Worm (Caenorhabditis elegans) whole organism, L3 larva: ENCODE data around the gene Y41E3.18.
A peak's percentile ranks its signal among the peaks of the same experiment; 100 is the strongest.

Experiments
- R02D3.7 ChIP-seq: fragments of 150-350 bp; optimal IDR thresholded peaks from 2 replicates; lab custom pipeline; 2014; ENCODE audit warnings: missing biosample characterization, missing genetic modification characterization
- ZK546.5 ChIP-seq: sonication (generic microtip); optimal IDR thresholded peaks from 2 replicates; lab custom pipeline; 2017; ENCODE audit warnings: missing biosample characterization, missing genetic modification characterization
- aly-2 ChIP-seq: fragments of 150-350 bp; optimal IDR thresholded peaks from 2 replicates; lab custom pipeline; 2014; ENCODE audit warnings: missing biosample characterization, missing genetic modification characterization
- ama-1 ChIP-seq: fragments of 150-350 bp; optimal IDR thresholded peaks from 2 replicates; lab custom pipeline; 2018
- ceh-16 ChIP-seq: sonication (generic microtip); optimal IDR thresholded peaks from 2 replicates; lab custom pipeline; 2017; ENCODE audit warnings: missing biosample characterization, missing genetic modification characterization
- ceh-28 ChIP-seq: fragments of 150-350 bp; optimal IDR thresholded peaks from 2 replicates; lab custom pipeline; 2014; ENCODE audit warnings: missing biosample characterization, missing genetic modification reagents, missing genetic modification characterization
- ceh-82 ChIP-seq: fragments of 150-350 bp; optimal IDR thresholded peaks from 2 replicates; lab custom pipeline; 2014; ENCODE audit warnings: missing biosample characterization, missing genetic modification characterization
- ceh-9 ChIP-seq: sonication (generic microtip); optimal IDR thresholded peaks from 2 replicates; lab custom pipeline; 2018; ENCODE audit warnings: missing biosample characterization, missing genetic modification characterization
- daf-12 ChIP-seq: fragments of 150-350 bp; optimal IDR thresholded peaks from 2 replicates; lab custom pipeline; 2014; ENCODE audit warnings: missing biosample characterization, missing genetic modification reagents, missing genetic modification characterization
- egl-27 ChIP-seq: sonication (generic microtip); optimal IDR thresholded peaks from 4 replicates; lab custom pipeline; 2017; ENCODE audit warnings: missing biosample characterization, missing genetic modification reagents, missing genetic modification characterization
- egl-5 ChIP-seq: fragments of 150-350 bp; optimal IDR thresholded peaks from 2 replicates; lab custom pipeline; 2017; ENCODE audit warnings: missing biosample characterization, missing genetic modification reagents, missing genetic modification characterization, inconsistent platforms
- elt-1 ChIP-seq: fragments of 150-350 bp; optimal IDR thresholded peaks from 2 replicates; lab custom pipeline; 2014; ENCODE audit warnings: missing biosample characterization, missing genetic modification characterization
- elt-2 ChIP-seq: sonication (generic microtip); optimal IDR thresholded peaks from 2 replicates; lab custom pipeline; 2016; ENCODE audit warnings: missing genetic modification reagents, mild to moderate bottlenecking, missing genetic modification characterization, missing compliant biosample characterization
- elt-3 ChIP-seq, 3 experiments: fragments of 150-350 bp in 1 of 3; sonication (generic microtip) in 2 of 3; optimal IDR thresholded peaks; 2 replicates in 2 of 3; 4 replicates in 1 of 3; lab custom pipeline; 2014 to 2017; ENCODE audit warnings: missing biosample characterization in 3 of 3, missing genetic modification characterization in 3 of 3
- eor-1 ChIP-seq, 2 experiments: fragments of 150-350 bp; optimal IDR thresholded peaks; 2 replicates each; lab custom pipeline; 2014 to 2018; ENCODE audit warnings: missing biosample characterization in 2 of 2, missing genetic modification characterization in 2 of 2
- fkh-10 ChIP-seq: sonication (generic microtip); optimal IDR thresholded peaks from 2 replicates; lab custom pipeline; 2017; ENCODE audit warnings: missing biosample characterization, missing genetic modification reagents, missing genetic modification characterization
- fkh-2 ChIP-seq: fragments of 150-350 bp; optimal IDR thresholded peaks from 2 replicates; lab custom pipeline; 2014; ENCODE audit warnings: missing biosample characterization, missing genetic modification reagents, missing genetic modification characterization
- fos-1 ChIP-seq: fragments of 150-350 bp; optimal IDR thresholded peaks from 2 replicates; lab custom pipeline; 2014; ENCODE audit warnings: missing biosample characterization, missing genetic modification characterization
- hmg-11 ChIP-seq: sonication (generic microtip); optimal IDR thresholded peaks from 2 replicates; lab custom pipeline; 2016; ENCODE audit warnings: missing genetic modification characterization, missing compliant biosample characterization
- jun-1 ChIP-seq: fragments of 150-350 bp; optimal IDR thresholded peaks from 2 replicates; lab custom pipeline; 2014; ENCODE audit warnings: missing biosample characterization, missing genetic modification reagents, missing genetic modification characterization
- lin-15B ChIP-seq: fragments of 150-350 bp; optimal IDR thresholded peaks from 2 replicates; lab custom pipeline; 2014; ENCODE audit warnings: missing biosample characterization, missing genetic modification characterization
- lin-39 ChIP-seq: fragments of 150-350 bp; optimal IDR thresholded peaks from 2 replicates; lab custom pipeline; 2018; ENCODE audit warnings: missing biosample characterization, missing genetic modification reagents, missing genetic modification characterization
- lsy-12 ChIP-seq: sonication (generic microtip); optimal IDR thresholded peaks from 2 replicates; lab custom pipeline; 2016; ENCODE audit warnings: mild to moderate bottlenecking, missing genetic modification characterization, missing compliant biosample characterization
- mdl-1 ChIP-seq: fragments of 150-350 bp; optimal IDR thresholded peaks from 2 replicates; lab custom pipeline; 2014; ENCODE audit warnings: missing biosample characterization, missing genetic modification characterization
- mml-1 ChIP-seq: fragments of 150-350 bp; sonication (generic microtip); optimal IDR thresholded peaks from 3 replicates; lab custom pipeline; 2014; ENCODE audit warnings: missing biosample characterization, missing genetic modification characterization
- nfya-1 ChIP-seq: sonication (generic microtip); optimal IDR thresholded peaks from 2 replicates; lab custom pipeline; 2017; ENCODE audit warnings: missing genetic modification characterization, mild to moderate bottlenecking, missing compliant biosample characterization, antibody characterized with exemption, moderate library complexity; ENCODE audit not compliant: insufficient read depth
- nhr-11 ChIP-seq: fragments of 150-350 bp; optimal IDR thresholded peaks from 2 replicates; lab custom pipeline; 2014; ENCODE audit warnings: missing biosample characterization, missing genetic modification characterization
- nhr-12 ChIP-seq: fragments of 150-350 bp; optimal IDR thresholded peaks from 2 replicates; lab custom pipeline; 2014; ENCODE audit warnings: missing biosample characterization, missing genetic modification characterization
- nhr-23 ChIP-seq: fragments of 150-350 bp; optimal IDR thresholded peaks from 2 replicates; lab custom pipeline; 2014; ENCODE audit warnings: missing biosample characterization, missing genetic modification reagents, missing genetic modification characterization
- nhr-237 ChIP-seq: fragments of 150-350 bp; optimal IDR thresholded peaks from 2 replicates; lab custom pipeline; 2014; ENCODE audit warnings: missing biosample characterization, missing genetic modification characterization
- nhr-25 ChIP-seq: sonication (generic microtip); optimal IDR thresholded peaks from 2 replicates; lab custom pipeline; 2017; ENCODE audit warnings: missing biosample characterization, missing genetic modification characterization
- nhr-28 ChIP-seq: fragments of 150-350 bp; optimal IDR thresholded peaks from 2 replicates; lab custom pipeline; 2014; ENCODE audit warnings: missing biosample characterization, missing genetic modification characterization
- nhr-43 ChIP-seq: sonication (generic microtip); optimal IDR thresholded peaks from 2 replicates; lab custom pipeline; 2016; ENCODE audit warnings: mild to moderate bottlenecking, missing genetic modification characterization, missing compliant biosample characterization; ENCODE audit not compliant: poor library complexity, severe bottlenecking
- nhr-67 ChIP-seq: fragments of 150-350 bp; optimal IDR thresholded peaks from 2 replicates; lab custom pipeline; 2014; ENCODE audit warnings: missing biosample characterization, missing genetic modification characterization
- nhr-76 ChIP-seq: fragments of 150-350 bp; sonication (generic microtip); optimal IDR thresholded peaks from 5 replicates; lab custom pipeline; 2014; ENCODE audit warnings: missing biosample characterization, missing genetic modification characterization
- nhr-77 ChIP-seq: fragments of 150-350 bp; optimal IDR thresholded peaks from 2 replicates; lab custom pipeline; 2014; ENCODE audit warnings: missing biosample characterization, missing genetic modification characterization
- pha-4 ChIP-seq: fragments of 150-350 bp; optimal IDR thresholded peaks from 2 replicates; lab custom pipeline; 2014; ENCODE audit warnings: missing biosample characterization, missing genetic modification reagents, missing genetic modification characterization
- pqm-1 ChIP-seq: fragments of 150-350 bp; optimal IDR thresholded peaks from 2 replicates; lab custom pipeline; 2017; ENCODE audit warnings: missing biosample characterization, missing genetic modification characterization, inconsistent platforms
- sea-2 ChIP-seq: fragments of 150-350 bp; sonication (generic microtip); optimal IDR thresholded peaks from 4 replicates; lab custom pipeline; 2014; ENCODE audit warnings: missing biosample characterization, missing genetic modification reagents, missing genetic modification characterization
- skn-1 ChIP-seq: fragments of 150-350 bp; optimal IDR thresholded peaks from 2 replicates; lab custom pipeline; 2014; ENCODE audit warnings: missing biosample characterization, missing genetic modification characterization
- snpc-4 ChIP-seq: fragments of 150-350 bp; optimal IDR thresholded peaks from 2 replicates; lab custom pipeline; 2014; ENCODE audit warnings: missing biosample characterization, missing genetic modification characterization
- tbx-2 ChIP-seq: sonication (generic microtip); optimal IDR thresholded peaks from 2 replicates; lab custom pipeline; 2016; ENCODE audit warnings: mild to moderate bottlenecking, missing genetic modification characterization, missing compliant biosample characterization
- unc-39 ChIP-seq: sonication (generic microtip); optimal IDR thresholded peaks from 4 replicates; lab custom pipeline; 2017; ENCODE audit warnings: missing biosample characterization, missing genetic modification characterization
- unc-62 ChIP-seq: fragments of 150-350 bp; sonication (generic microtip); optimal IDR thresholded peaks from 4 replicates; lab custom pipeline; 2014; ENCODE audit warnings: missing biosample characterization, missing genetic modification reagents, missing genetic modification characterization
- zag-1 ChIP-seq: fragments of 150-350 bp; optimal IDR thresholded peaks from 2 replicates; lab custom pipeline; 2014; ENCODE audit warnings: missing biosample characterization, missing genetic modification characterization
- ztf-11 ChIP-seq: fragments of 150-350 bp; optimal IDR thresholded peaks from 2 replicates; lab custom pipeline; 2014; ENCODE audit warnings: missing biosample characterization, missing genetic modification characterization
- ztf-4 ChIP-seq: fragments of 150-350 bp; optimal IDR thresholded peaks from 2 replicates; lab custom pipeline; 2014; ENCODE audit warnings: missing biosample characterization, missing genetic modification characterization

Gene Y41E3.18

DNA sequence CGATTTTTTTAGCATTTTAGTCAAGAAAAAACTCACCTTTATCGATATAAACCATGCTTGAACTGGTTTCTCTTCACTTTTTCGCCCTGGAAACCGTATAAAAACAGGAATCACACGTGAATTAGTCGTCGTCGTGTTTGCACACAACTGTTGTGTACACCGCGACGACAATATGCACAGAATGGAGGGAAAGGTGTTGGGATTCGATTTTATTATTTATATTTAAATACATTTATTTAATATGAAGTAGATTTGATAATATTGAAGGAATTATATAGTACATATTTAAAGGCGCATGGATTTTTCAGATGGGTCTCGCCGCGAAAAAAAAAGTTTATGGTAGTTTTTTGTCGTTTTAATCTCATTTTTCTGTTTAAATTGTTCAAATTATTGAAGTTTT, 36.7 kb downstream of the Y41E3.18 start, which contains the start of gene Y41E3.8:
Gene Y41E3.8 (minus strand): TSS at position 88 of the 400 bp plus-strand sequence.
- no peak for TF ChIP-seq tbx-2 (tag; lab: Kevin White, UChicago)
- no peak for TF ChIP-seq skn-1 (tag; lab: Kevin White, UChicago)
- TF ChIP-seq nhr-11 (tag; lab: Kevin White, UChicago) = no peak
- no peak for TF ChIP-seq unc-39
- TF ChIP-seq lsy-12 (tag; lab: Kevin White, UChicago) = no peak
- TF ChIP-seq sea-2 (GFP tag; lab: Kevin White, UChicago) = no peak
- peak; percentile 2 for TF ChIP-seq nhr-25
- TF ChIP-seq fkh-10 (GFP tag; lab: Kevin White, UChicago) = no peak
- TF ChIP-seq nhr-67 (tag; lab: Kevin White, UChicago) = no peak
- TF ChIP-seq eor-1 (tag; optimal IDR thresholded peaks at IDR 0.05; lab: Kevin White, UChicago) = no peak
- peak; percentile 28 for TF ChIP-seq nhr-43
- peak; percentile 22 for TF ChIP-seq elt-2 (tag; lab: Kevin White, UChicago)
- no peak for TF ChIP-seq fkh-2 (tag; lab: Kevin White, UChicago)
- TF ChIP-seq ama-1 = no peak
- TF ChIP-seq egl-27 = no peak
- peak; percentile 19 for TF ChIP-seq ceh-28 (tag; lab: Kevin White, UChicago)
- TF ChIP-seq aly-2 (tag; lab: Kevin White, UChicago) = no peak
- no peak for TF ChIP-seq ztf-11 (tag; lab: Kevin White, UChicago)
- no peak for TF ChIP-seq nhr-76 (tag; lab: Kevin White, UChicago)
- no peak for TF ChIP-seq ztf-4 (tag; lab: Kevin White, UChicago)
- TF ChIP-seq pha-4 (tag; lab: Kevin White, UChicago) = peak; percentile 64
- TF ChIP-seq ceh-82 (tag; lab: Kevin White, UChicago) = no peak
- TF ChIP-seq R02D3.7 = no peak
- TF ChIP-seq daf-12 (tag; lab: Kevin White, UChicago) = no peak
- no peak for TF ChIP-seq ceh-16 (tag; lab: Kevin White, UChicago)
- peak; percentile 45 for TF ChIP-seq lin-15B
- no peak for TF ChIP-seq snpc-4 (tag; lab: Kevin White, UChicago)
- peak; percentile 46 for TF ChIP-seq nhr-23 (tag; lab: Kevin White, UChicago)
- no peak for TF ChIP-seq mml-1 (tag; lab: Kevin White, UChicago)
- peak; percentile 24 for TF ChIP-seq egl-5 (tag; lab: Kevin White, UChicago)
- TF ChIP-seq unc-62 = no peak
- TF ChIP-seq ZK546.5 (tag; lab: Kevin White, UChicago) = no peak
- TF ChIP-seq zag-1 (tag; lab: Kevin White, UChicago) = no peak
- TF ChIP-seq lin-39 (tag; lab: Kevin White, UChicago) = no peak
- peak; percentile 40 for TF ChIP-seq hmg-11 (tag; lab: Kevin White, UChicago)
- no peak for TF ChIP-seq pqm-1 (tag; lab: Kevin White, UChicago)
- no peak for TF ChIP-seq fos-1 (tag; lab: Kevin White, UChicago)
- no peak for TF ChIP-seq nhr-77 (tag; lab: Kevin White, UChicago)
- TF ChIP-seq nhr-28 (tag; lab: Kevin White, UChicago) = no peak
- TF ChIP-seq nhr-12 (tag; lab: Kevin White, UChicago) = no peak
- no peak for TF ChIP-seq mdl-1 (tag; lab: Kevin White, UChicago)
- no peak for TF ChIP-seq jun-1 (tag; lab: Kevin White, UChicago)
- no peak for TF ChIP-seq elt-3 (tag; optimal IDR thresholded peaks at IDR 0.05; lab: Kevin White, UChicago)
- peak; percentile 57 for TF ChIP-seq nfya-1
- no peak for TF ChIP-seq nhr-237 (tag; lab: Kevin White, UChicago)
- no peak for TF ChIP-seq ceh-9 (tag; lab: Kevin White, UChicago)
- no peak for TF ChIP-seq elt-1 (tag; lab: Kevin White, UChicago)
